Worm (Caenorhabditis elegans): ENCODE measurements around the gene acl-3.
A peak's percentile ranks its signal among the peaks of the same experiment; 100 is the strongest.

acl-3 gene

ce11 chrIV:11646908-11647307 is 4.9 kb downstream of the acl-3 start:
- no peak for TF ChIP-seq ceh-19 (GFP tag; optimal IDR thresholded peaks at IDR 0.05)
- no peak for TF ChIP-seq unc-55 (GFP tag; optimal IDR thresholded peaks at IDR 0.05)
- TF ChIP-seq K09A11.1 (tag; optimal IDR thresholded peaks at IDR 0.05; ENCODE audit: insufficient read depth), result no peak
- no peak for TF ChIP-seq ceh-2 (tag; optimal IDR thresholded peaks at IDR 0.05)
- TF ChIP-seq nhr-11 (tag; optimal IDR thresholded peaks at IDR 0.05), result no peak
- no peak for TF ChIP-seq zip-5 (tag; optimal IDR thresholded peaks at IDR 0.05)
- TF ChIP-seq nfya-1 (tag; optimal IDR thresholded peaks at IDR 0.05), result no peak
- no peak for TF ChIP-seq elt-2 (tag; optimal IDR thresholded peaks at IDR 0.05)
- no peak for TF ChIP-seq syd-9 (tag; optimal IDR thresholded peaks at IDR 0.05)
- no peak for TF ChIP-seq ceh-30 (tag; optimal IDR thresholded peaks at IDR 0.05)
- no peak for TF ChIP-seq pqm-1 (tag; optimal IDR thresholded peaks at IDR 0.05)
- no peak for TF ChIP-seq ceh-14 (tag; optimal IDR thresholded peaks at IDR 0.05)
- TF ChIP-seq eyg-1 (tag; optimal IDR thresholded peaks at IDR 0.05), result no peak
- TF ChIP-seq ceh-34 (tag; optimal IDR thresholded peaks at IDR 0.05), result no peak
- no peak for TF ChIP-seq Y22D7AL.16 (tag; optimal IDR thresholded peaks at IDR 0.05)
- no peak for TF ChIP-seq ama-1 (optimal IDR thresholded peaks at IDR 0.05)
- no peak for TF ChIP-seq ceh-45 (GFP tag; IDR thresholded peaks at IDR 0.05)
- TF ChIP-seq ceh-6 (GFP tag; optimal IDR thresholded peaks at IDR 0.05), result no peak

ce11 chrIV:11645354-11645753 is 6.5 kb downstream of the acl-3 start:
- no peak for TF ChIP-seq sox-4 (tag; optimal IDR thresholded peaks at IDR 0.05)
- no peak for TF ChIP-seq unc-86 (tag; optimal IDR thresholded peaks at IDR 0.05)
- TF ChIP-seq T23F11.4 (GFP tag; optimal IDR thresholded peaks at IDR 0.05), result no peak
- TF ChIP-seq C08G9.2 (tag; optimal IDR thresholded peaks at IDR 0.05), result no peak
- no peak for TF ChIP-seq syd-9 (tag; optimal IDR thresholded peaks at IDR 0.05)
- no peak for TF ChIP-seq fax-1 (tag; optimal IDR thresholded peaks at IDR 0.05)
- TF ChIP-seq elt-2 (tag; optimal IDR thresholded peaks at IDR 0.05), result peak; percentile 17
- TF ChIP-seq ref-2 (tag; optimal IDR thresholded peaks at IDR 0.05), result no peak

- TF ChIP-seq ztf-16 (tag; optimal IDR thresholded peaks at IDR 0.05) (no peak), tbx-7 (tag; optimal IDR thresholded peaks at IDR 0.05) (no peak), pha-4 (tag; optimal IDR thresholded peaks at IDR 0.05) (no peak), hlh-6 (tag; optimal IDR thresholded peaks at IDR 0.05) (no peak), unc-3 (GFP tag; conservative IDR thresholded peaks at IDR 0.05) (no peak), unc-3 (tag; optimal IDR thresholded peaks at IDR 0.05) (no peak), hlh-8 (tag; optimal IDR thresholded peaks at IDR 0.05) (no peak)
Observed at ce11 chrIV:11644705-11645104, 7.1 kb downstream of the acl-3 start.

ce11 chrIV:11643829-11644228 is 8.0 kb downstream of the acl-3 start, which contains the start of gene prx-2:
TSS of gene prx-2 (plus strand) at chrIV:11644129.
- TF ChIP-seq pha-2 (tag; optimal IDR thresholded peaks at IDR 0.05) (no peak), ceh-14 (tag; optimal IDR thresholded peaks at IDR 0.05) (no peak), C08G9.2 (tag; optimal IDR thresholded peaks at IDR 0.05) (no peak), ceh-6 (GFP tag; optimal IDR thresholded peaks at IDR 0.05) (no peak), C38D4.7 (GFP tag; optimal IDR thresholded peaks at IDR 0.05) (no peak), sox-2 (GFP tag; IDR thresholded peaks at IDR 0.05) (no peak), sdc-2 (tag; optimal IDR thresholded peaks at IDR 0.05) (no peak), ceh-18 (tag; optimal IDR thresholded peaks at IDR 0.05) (no peak), madf-2 (tag; optimal IDR thresholded peaks at IDR 0.05) (no peak), ceh-31 (tag; optimal IDR thresholded peaks at IDR 0.05) (no peak), Y22D7AL.16 (tag; optimal IDR thresholded peaks at IDR 0.05) (no peak)

Measured in whole organism, late embryonic.